Worm (Caenorhabditis elegans) whole organism, midembryonic: ENCODE results near the gene Y43F4B.10.

Experiments used
- T22C8.4 ChIP-seq: fragments of 200-800 bp; sonication (Bioruptor generic); IDR thresholded peaks from 2 replicates; pipeline ENCODE4 v1.3.6; 2022; ENCODE audit warnings: missing genetic modification characterization, missing compliant biosample characterization
- cog-1 ChIP-seq: sonication (generic microtip); optimal IDR thresholded peaks from 2 replicates; lab custom pipeline; 2016; ENCODE audit warnings: missing genetic modification characterization, missing compliant biosample characterization
- flt-1 ChIP-seq: fragments of 200-800 bp; sonication (Bioruptor generic); IDR thresholded peaks from 2 replicates; pipeline ENCODE4 v1.3.6; 2022; ENCODE audit warnings: missing genetic modification characterization, missing compliant biosample characterization
- klf-2 ChIP-seq: fragments of 200-800 bp; sonication (Bioruptor generic); conservative IDR thresholded peaks from 2 replicates; pipeline ENCODE4 v1.3.6; 2022; ENCODE audit warnings: missing genetic modification reagents, missing genetic modification characterization, missing compliant biosample characterization
- med-1 ChIP-seq: sonication (generic microtip); optimal IDR thresholded peaks from 2 replicates; lab custom pipeline; 2017; ENCODE audit warnings: missing genetic modification characterization, mild to moderate bottlenecking, missing compliant biosample characterization, antibody characterized with exemption, missing genetic modification reagents; ENCODE audit not compliant: insufficient read depth
- ref-1 ChIP-seq: fragments of 200-800 bp; sonication (Bioruptor generic); conservative IDR thresholded peaks from 2 replicates; pipeline ENCODE4 v1.3.6; 2022; ENCODE audit warnings: missing genetic modification reagents, missing genetic modification characterization, missing compliant biosample characterization
- tab-1 ChIP-seq: fragments of 200-800 bp; sonication (Bioruptor generic); IDR thresholded peaks from 2 replicates; pipeline ENCODE4 v1.3.6; 2022; ENCODE audit warnings: missing genetic modification characterization, missing compliant biosample characterization
- ztf-23 ChIP-seq: fragments of 200-800 bp; sonication (Bioruptor generic); IDR thresholded peaks from 2 replicates; pipeline ENCODE4 v1.3.6; 2022; ENCODE audit warnings: missing genetic modification reagents, missing genetic modification characterization, missing compliant biosample characterization
- ztf-29 ChIP-seq: fragments of 200-800 bp; sonication (Bioruptor generic); IDR thresholded peaks from 2 replicates; pipeline ENCODE4 v1.3.6; 2022; ENCODE audit warnings: missing genetic modification reagents, missing genetic modification characterization, missing compliant biosample characterization

Y43F4B.10 gene

DNA sequence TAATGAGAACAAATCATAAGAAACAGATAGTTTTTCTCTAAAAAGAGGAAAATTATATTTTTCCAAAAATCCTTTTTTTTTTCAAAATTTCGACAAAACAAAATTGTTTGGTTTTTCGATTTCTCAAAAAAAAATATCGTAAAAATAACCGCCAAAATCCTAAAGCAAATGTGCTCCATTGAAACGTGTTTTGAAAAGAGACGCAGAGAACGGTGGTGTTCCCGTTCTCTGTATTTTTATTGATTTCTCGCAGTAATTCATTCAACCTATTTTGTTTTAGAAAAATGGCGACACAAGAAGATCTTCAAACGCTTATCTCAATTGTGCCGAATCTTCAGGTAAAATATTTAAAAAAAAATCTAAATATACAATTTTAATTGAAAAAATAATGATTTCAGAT lies at the start of gene Y43F4B.10:
Gene Y43F4B.10 (plus strand): TSS at position 281 of the 400 bp plus-strand sequence.
- no peak for TF ChIP-seq cog-1 (tag; lab: Kevin White, UChicago)
- 0 out of 2 replicates have a peak, but pooled peaks have one; percentile 38 for TF ChIP-seq T22C8.4 (GFP tag; lab: Robert Waterston, UW)
- no peak for TF ChIP-seq flt-1 (GFP tag; lab: Robert Waterston, UW)

ce11 chrIII:13265566-13265965 lies 48.3 kb upstream of the Y43F4B.10 start, which contains the start of gene F56A8.5:
F56A8.5 (plus strand) TSS chrIII:13265866.
- no peak for TF ChIP-seq ztf-29
- no peak for TF ChIP-seq ref-1 (GFP tag; lab: Robert Waterston, UW)
- TF ChIP-seq flt-1 (GFP tag; lab: Robert Waterston, UW) = no peak
- TF ChIP-seq cog-1 (tag; lab: Kevin White, UChicago) = no peak
- no peak for TF ChIP-seq ztf-23 (GFP tag; lab: Robert Waterston, UW)
- TF ChIP-seq T22C8.4 (GFP tag; lab: Robert Waterston, UW) = no peak
- no peak for TF ChIP-seq med-1 (GFP tag; lab: Kevin White, UChicago)
- no peak for TF ChIP-seq klf-2 (GFP tag; lab: Robert Waterston, UW)
- no peak for TF ChIP-seq tab-1

ce11 chrIII:13267046-13267445 lies 46.8 kb upstream of the Y43F4B.10 start:
- TF ChIP-seq klf-2 (GFP tag; lab: Robert Waterston, UW) = no peak
- TF ChIP-seq ztf-29 = no peak
- TF ChIP-seq ztf-23 (GFP tag; lab: Robert Waterston, UW) = no peak
- no peak for TF ChIP-seq T22C8.4 (GFP tag; lab: Robert Waterston, UW)
- TF ChIP-seq flt-1 (GFP tag; lab: Robert Waterston, UW) = no peak
- TF ChIP-seq tab-1 = no peak
- no peak for TF ChIP-seq cog-1 (tag; lab: Kevin White, UChicago)
- no peak for TF ChIP-seq med-1 (GFP tag; lab: Kevin White, UChicago)
- no peak for TF ChIP-seq ref-1 (GFP tag; lab: Robert Waterston, UW)

ce11 chrIII:13268856-13269255 lies 45.0 kb upstream of the Y43F4B.10 start, which contains the start of gene cpf-2:
cpf-2 (minus strand) TSS chrIII:13268883.
- peak; percentile 73 for TF ChIP-seq T22C8.4 (GFP tag; lab: Robert Waterston, UW)
- peak; percentile 73; the same call in 1 of the 2 replicates for TF ChIP-seq tab-1
- 0 out of 2 replicates have a peak, but pooled peaks have one; percentile 44 for TF ChIP-seq klf-2 (GFP tag; lab: Robert Waterston, UW)
- TF ChIP-seq cog-1 (tag; lab: Kevin White, UChicago) = peak; percentile 45
- TF ChIP-seq med-1 (GFP tag; lab: Kevin White, UChicago) = peak; percentile 89
- TF ChIP-seq ztf-29 = 0 out of 2 replicates have a peak, but pooled peaks have one; percentile 25
- TF ChIP-seq ref-1 (GFP tag; lab: Robert Waterston, UW) = 0 out of 2 replicates have a peak, but pooled peaks have one; percentile 23
- peak; percentile 88 for TF ChIP-seq flt-1 (GFP tag; lab: Robert Waterston, UW)
- TF ChIP-seq ztf-23 (GFP tag; lab: Robert Waterston, UW) = peak; percentile 83

DNA sequence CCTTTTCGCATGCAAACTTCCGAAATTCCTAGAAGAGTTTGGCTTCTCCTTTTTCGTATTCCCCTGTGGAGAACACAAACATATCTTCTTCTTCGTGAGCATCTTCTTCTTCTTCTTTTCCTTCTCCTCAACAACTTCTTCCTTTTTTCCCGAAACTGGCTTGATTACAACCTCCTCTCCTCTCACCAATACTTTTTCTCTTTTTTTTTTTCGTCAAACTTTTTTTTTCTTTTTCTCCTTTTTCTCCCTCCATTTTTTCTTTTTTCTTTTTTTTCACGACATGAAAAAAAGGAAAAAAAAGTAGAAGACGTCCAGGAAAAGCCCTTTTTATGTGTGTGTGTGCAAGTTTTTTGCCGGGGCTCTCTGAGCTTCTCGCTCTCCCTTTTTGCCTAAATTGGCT lies 43.0 kb upstream of the Y43F4B.10 start:
- no peak for TF ChIP-seq tab-1
- TF ChIP-seq ref-1 (GFP tag; lab: Robert Waterston, UW) = no peak
- TF ChIP-seq ztf-29 = no peak
- no peak for TF ChIP-seq med-1 (GFP tag; lab: Kevin White, UChicago)
- no peak for TF ChIP-seq klf-2 (GFP tag; lab: Robert Waterston, UW)
- TF ChIP-seq flt-1 (GFP tag; lab: Robert Waterston, UW) = no peak
- TF ChIP-seq ztf-23 (GFP tag; lab: Robert Waterston, UW) = no peak
- TF ChIP-seq T22C8.4 (GFP tag; lab: Robert Waterston, UW) = no peak
- no peak for TF ChIP-seq cog-1 (tag; lab: Kevin White, UChicago)

DNA sequence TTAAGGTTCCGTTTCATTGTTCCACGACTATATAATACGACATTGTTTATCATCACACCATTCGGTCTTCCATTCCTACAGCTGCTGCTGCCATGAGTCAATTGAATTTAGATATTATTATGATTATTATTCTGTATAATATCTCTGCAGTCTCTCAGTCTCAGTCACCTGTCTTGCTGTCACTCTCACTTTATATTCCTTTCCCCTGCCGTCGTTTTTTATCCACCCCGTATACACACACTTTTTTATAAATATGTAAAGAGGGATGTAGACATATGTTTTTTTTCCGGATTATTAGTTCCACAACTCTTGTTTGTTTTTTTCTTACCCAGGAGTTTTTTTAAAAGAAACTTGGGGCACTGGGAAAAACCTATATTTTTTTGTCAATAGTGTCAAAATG lies 41.6 kb upstream of the Y43F4B.10 start:
- TF ChIP-seq ztf-23 (GFP tag; lab: Robert Waterston, UW) (no peak), klf-2 (GFP tag; lab: Robert Waterston, UW) (no peak), flt-1 (GFP tag; lab: Robert Waterston, UW) (no peak), T22C8.4 (GFP tag; lab: Robert Waterston, UW) (no peak), med-1 (GFP tag; lab: Kevin White, UChicago) (no peak), ztf-29 (no peak), tab-1 (no peak), cog-1 (tag; lab: Kevin White, UChicago) (no peak), ref-1 (GFP tag; lab: Robert Waterston, UW) (no peak)

DNA sequence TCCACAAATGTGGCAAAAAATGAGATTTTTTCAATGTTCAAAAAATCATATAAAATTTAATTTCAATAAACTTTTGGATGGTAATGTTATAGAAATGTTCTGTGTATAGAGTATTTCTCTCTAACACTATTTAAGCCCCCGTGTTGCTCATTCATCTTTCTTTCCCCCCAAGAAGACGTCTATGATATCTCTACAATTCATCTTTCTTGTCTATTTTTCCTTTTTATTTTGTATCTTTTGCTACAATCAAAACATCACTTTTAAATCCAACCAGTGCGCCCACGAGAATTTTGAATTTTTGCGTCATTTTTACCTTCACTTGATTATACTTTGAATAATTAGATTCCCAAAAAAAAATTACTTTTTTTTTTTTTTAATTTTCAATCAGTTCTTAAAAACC lies 41.1 kb upstream of the Y43F4B.10 start:
- no peak for TF ChIP-seq ztf-29
- TF ChIP-seq ztf-23 (GFP tag; lab: Robert Waterston, UW) = no peak
- TF ChIP-seq tab-1 = no peak
- TF ChIP-seq flt-1 (GFP tag; lab: Robert Waterston, UW) = no peak
- no peak for TF ChIP-seq med-1 (GFP tag; lab: Kevin White, UChicago)
- TF ChIP-seq cog-1 (tag; lab: Kevin White, UChicago) = no peak
- TF ChIP-seq ref-1 (GFP tag; lab: Robert Waterston, UW) = no peak
- TF ChIP-seq klf-2 (GFP tag; lab: Robert Waterston, UW) = no peak
- no peak for TF ChIP-seq T22C8.4 (GFP tag; lab: Robert Waterston, UW)

- TF ChIP-seq ztf-23 (GFP tag; lab: Robert Waterston, UW) = no peak; the same call in 1 of the 2 replicates
Measured at ce11 chrIII:13275784-13276183, 38.1 kb upstream of the Y43F4B.10 start.

DNA sequence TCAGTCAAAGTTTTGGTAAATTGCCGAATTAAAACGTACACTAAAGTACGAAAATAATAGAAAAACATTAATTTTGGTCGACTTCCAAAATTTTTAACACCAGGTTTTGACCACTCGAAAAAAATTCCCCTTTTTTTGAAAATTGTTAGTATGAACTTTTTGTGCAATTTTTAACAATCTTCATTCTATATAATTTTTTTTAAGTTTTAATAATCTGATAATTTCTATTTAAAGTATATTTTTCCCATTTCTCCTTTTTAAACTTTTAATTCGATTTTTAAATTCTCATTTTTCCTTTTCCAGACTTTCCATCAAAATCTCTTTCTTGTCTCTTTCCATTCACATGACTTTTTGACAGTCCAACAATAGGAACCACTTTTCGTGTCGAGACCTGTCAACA lies 36.9 kb upstream of the Y43F4B.10 start, which contains the start of gene unc-64:
Gene unc-64 (plus strand): TSS at position 301 of the 400 bp plus-strand sequence.
- TF ChIP-seq ztf-23 (GFP tag; lab: Robert Waterston, UW) = no peak
- no peak for TF ChIP-seq cog-1 (tag; lab: Kevin White, UChicago)
- TF ChIP-seq klf-2 (GFP tag; lab: Robert Waterston, UW) = no peak
- no peak for TF ChIP-seq med-1 (GFP tag; lab: Kevin White, UChicago)
- no peak for TF ChIP-seq ztf-29
- no peak for TF ChIP-seq T22C8.4 (GFP tag; lab: Robert Waterston, UW)
- TF ChIP-seq flt-1 (GFP tag; lab: Robert Waterston, UW) = no peak
- no peak for TF ChIP-seq tab-1
- TF ChIP-seq ref-1 (GFP tag; lab: Robert Waterston, UW) = no peak
